Worm (Caenorhabditis elegans) whole organism, L2 larva: ENCODE data around the gene str-9.

ENCODE experiments used
- C34F6.9 ChIP-seq: fragments of 150-350 bp; optimal IDR thresholded peaks from 2 replicates; lab custom pipeline; 2014; ENCODE audit warnings: missing biosample characterization, missing genetic modification characterization
- F13H6.1 ChIP-seq: sonication (generic microtip); optimal IDR thresholded peaks from 2 replicates; lab custom pipeline; 2016; ENCODE audit warnings: missing genetic modification characterization, missing compliant biosample characterization
- R02D3.7 ChIP-seq: fragments of 150-350 bp; optimal IDR thresholded peaks from 2 replicates; lab custom pipeline; 2014; ENCODE audit warnings: missing biosample characterization, missing genetic modification characterization
- ZK546.5 ChIP-seq: sonication (generic microtip); optimal IDR thresholded peaks from 2 replicates; lab custom pipeline; 2017; ENCODE audit warnings: missing biosample characterization, missing genetic modification characterization
- aly-2 ChIP-seq: fragments of 150-350 bp; optimal IDR thresholded peaks from 2 replicates; lab custom pipeline; 2014; ENCODE audit warnings: missing biosample characterization, missing genetic modification characterization
- blmp-1 ChIP-seq: sonication (generic microtip); optimal IDR thresholded peaks from 2 replicates; lab custom pipeline; 2017; ENCODE audit warnings: missing genetic modification characterization, mild to moderate bottlenecking, missing compliant biosample characterization, antibody characterized with exemption, moderate library complexity; ENCODE audit not compliant: insufficient read depth
- ceh-16 ChIP-seq: fragments of 150-350 bp; optimal IDR thresholded peaks from 2 replicates; lab custom pipeline; 2014; ENCODE audit warnings: missing biosample characterization, missing genetic modification characterization
- ceh-82 ChIP-seq: fragments of 150-350 bp; optimal IDR thresholded peaks from 2 replicates; lab custom pipeline; 2014; ENCODE audit warnings: missing biosample characterization, missing genetic modification characterization
- crh-2 ChIP-seq: sonication (generic microtip); optimal IDR thresholded peaks from 2 replicates; lab custom pipeline; 2017; ENCODE audit warnings: missing biosample characterization, missing genetic modification characterization
- egl-27 ChIP-seq: sonication (generic microtip); optimal IDR thresholded peaks from 3 replicates; lab custom pipeline; 2017; ENCODE audit warnings: missing biosample characterization, missing genetic modification reagents, missing genetic modification characterization
- elt-1 ChIP-seq: fragments of 150-350 bp; optimal IDR thresholded peaks from 2 replicates; lab custom pipeline; 2014; ENCODE audit warnings: missing biosample characterization, missing genetic modification characterization
- elt-3 ChIP-seq: sonication (generic microtip); optimal IDR thresholded peaks from 2 replicates; lab custom pipeline; 2017; ENCODE audit warnings: missing biosample characterization, missing genetic modification characterization
- lin-11 ChIP-seq: fragments of 150-350 bp; sonication (generic microtip); optimal IDR thresholded peaks from 2 replicates; lab custom pipeline; 2014; ENCODE audit warnings: missing biosample characterization, missing genetic modification characterization, inconsistent platforms, mixed read lengths
- lin-13 ChIP-seq: fragments of 150-350 bp; optimal IDR thresholded peaks from 2 replicates; lab custom pipeline; 2014; ENCODE audit warnings: missing biosample characterization, missing genetic modification reagents, missing genetic modification characterization
- lin-39 ChIP-seq: fragments of 150-350 bp; optimal IDR thresholded peaks from 2 replicates; lab custom pipeline; 2014; ENCODE audit warnings: missing biosample characterization, missing genetic modification reagents, missing genetic modification characterization
- lsy-2 ChIP-seq, 2 experiments: fragments of 150-350 bp in 1 of 2; sonication (generic microtip) in 1 of 2; optimal IDR thresholded peaks; 2 replicates each; lab custom pipeline; 2014 to 2017; ENCODE audit warnings: missing biosample characterization in 2 of 2, missing genetic modification characterization in 2 of 2
- mab-5 ChIP-seq: fragments of 150-350 bp; optimal IDR thresholded peaks from 2 replicates; lab custom pipeline; 2014; ENCODE audit warnings: missing biosample characterization, missing genetic modification characterization
- mbf-1 ChIP-seq: sonication (generic microtip); optimal IDR thresholded peaks from 2 replicates; lab custom pipeline; 2017; ENCODE audit warnings: missing biosample characterization, missing genetic modification characterization
- mdl-1 ChIP-seq, 2 experiments: fragments of 150-350 bp in 1 of 2; sonication (generic microtip) in 1 of 2; optimal IDR thresholded peaks; 2 replicates each; lab custom pipeline; 2017; ENCODE audit warnings: missing biosample characterization in 2 of 2, missing genetic modification characterization in 2 of 2
- nhr-10 ChIP-seq: sonication (generic microtip); optimal IDR thresholded peaks from 2 replicates; lab custom pipeline; 2017; ENCODE audit warnings: missing biosample characterization, missing genetic modification characterization
- nhr-11 ChIP-seq: fragments of 150-350 bp; optimal IDR thresholded peaks from 2 replicates; lab custom pipeline; 2014; ENCODE audit warnings: missing biosample characterization, missing genetic modification characterization
- nhr-12 ChIP-seq: fragments of 150-350 bp; optimal IDR thresholded peaks from 2 replicates; lab custom pipeline; 2014; ENCODE audit warnings: missing biosample characterization, missing genetic modification characterization
- nhr-21 ChIP-seq: fragments of 150-350 bp; optimal IDR thresholded peaks from 2 replicates; lab custom pipeline; 2014; ENCODE audit warnings: missing biosample characterization, missing genetic modification characterization
- nhr-23 ChIP-seq: fragments of 150-350 bp; optimal IDR thresholded peaks from 2 replicates; lab custom pipeline; 2014; ENCODE audit warnings: missing biosample characterization, missing genetic modification reagents, missing genetic modification characterization
- nhr-237 ChIP-seq: fragments of 150-350 bp; optimal IDR thresholded peaks from 2 replicates; lab custom pipeline; 2014; ENCODE audit warnings: missing biosample characterization, missing genetic modification characterization
- nhr-6 ChIP-seq: fragments of 150-350 bp; optimal IDR thresholded peaks from 2 replicates; lab custom pipeline; 2014; ENCODE audit warnings: missing biosample characterization, missing genetic modification characterization
- nhr-77 ChIP-seq: fragments of 150-350 bp; optimal IDR thresholded peaks from 2 replicates; lab custom pipeline; 2014; ENCODE audit warnings: missing biosample characterization, missing genetic modification characterization
- peb-1 ChIP-seq: fragments of 150-350 bp; optimal IDR thresholded peaks from 2 replicates; lab custom pipeline; 2014; ENCODE audit warnings: missing biosample characterization, missing genetic modification characterization
- sem-4 ChIP-seq: fragments of 150-350 bp; optimal IDR thresholded peaks from 2 replicates; lab custom pipeline; 2014; ENCODE audit warnings: missing biosample characterization, missing genetic modification reagents, missing genetic modification characterization
- skn-1 ChIP-seq: sonication (generic microtip); optimal IDR thresholded peaks from 2 replicates; lab custom pipeline; 2017; ENCODE audit warnings: missing biosample characterization, missing genetic modification characterization
- sma-9 ChIP-seq, 2 experiments: fragments of 150-350 bp in 1 of 2; sonication (generic microtip) in 1 of 2; optimal IDR thresholded peaks; 2 replicates each; lab custom pipeline; 2014 to 2016; ENCODE audit warnings: missing genetic modification characterization in 2 of 2, mild to moderate bottlenecking in 1 of 2, missing biosample characterization in 1 of 2, missing compliant biosample characterization in 1 of 2, missing genetic modification reagents in 1 of 2, moderate library complexity in 1 of 2
- unc-39 ChIP-seq: fragments of 150-350 bp; optimal IDR thresholded peaks from 2 replicates; lab custom pipeline; 2014; ENCODE audit warnings: missing biosample characterization, missing genetic modification characterization
- unc-55 ChIP-seq: fragments of 150-350 bp; sonication (generic microtip); optimal IDR thresholded peaks from 3 replicates; lab custom pipeline; 2014; ENCODE audit warnings: missing biosample characterization, missing genetic modification reagents, missing genetic modification characterization
- unc-62 ChIP-seq: fragments of 150-350 bp; optimal IDR thresholded peaks from 2 replicates; lab custom pipeline; 2014; ENCODE audit warnings: missing biosample characterization, missing genetic modification reagents, missing genetic modification characterization
- zag-1 ChIP-seq: fragments of 150-350 bp; optimal IDR thresholded peaks from 2 replicates; lab custom pipeline; 2014; ENCODE audit warnings: missing biosample characterization, missing genetic modification characterization
- ztf-11 ChIP-seq: sonication (generic microtip); optimal IDR thresholded peaks from 2 replicates; lab custom pipeline; 2017; ENCODE audit warnings: missing biosample characterization, missing genetic modification characterization
- ztf-4 ChIP-seq: fragments of 150-350 bp; optimal IDR thresholded peaks from 2 replicates; lab custom pipeline; 2014; ENCODE audit warnings: missing biosample characterization, missing genetic modification characterization

Gene str-9

ce11 chrV:15758449-15758848, at the start of gene str-9:
Gene str-9 (plus strand): TSS chrV:15758749.
- TF ChIP-seq nhr-11 (no peak), sem-4 (tag; lab: Kevin White, UChicago) (no peak)

DNA sequence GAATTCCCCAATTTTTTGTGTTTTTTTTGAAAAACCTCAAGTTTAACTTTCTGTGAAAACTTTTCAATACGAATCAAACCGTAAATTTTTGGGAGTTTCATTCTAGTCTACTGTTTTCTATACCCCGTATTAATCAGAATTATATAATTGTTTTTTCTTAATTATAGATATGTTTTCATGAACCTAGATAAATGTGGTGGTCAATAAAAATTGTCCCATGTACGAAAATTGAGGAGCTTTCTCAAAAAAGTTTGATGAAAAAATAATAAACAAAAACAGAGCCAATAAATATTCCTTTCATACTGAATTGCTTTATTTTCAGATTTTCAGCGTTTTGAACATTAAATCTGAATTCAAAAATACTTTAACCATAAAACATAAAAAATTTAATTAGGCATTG, 48.1 kb upstream of the str-9 start, which contains the start of gene Y6E2A.1:
Y6E2A.1 (minus strand) TSS at position 101 of the 400 bp plus-strand sequence.
- TF ChIP-seq nhr-23 (tag; lab: Kevin White, UChicago) (no peak), nhr-10 (tag; lab: Kevin White, UChicago) (no peak), mbf-1 (no peak), nhr-21 (no peak), ztf-4 (tag; lab: Kevin White, UChicago) (no peak), elt-1 (tag; lab: Kevin White, UChicago) (no peak), lsy-2 (tag; optimal IDR thresholded peaks at IDR 0.05; lab: Kevin White, UChicago) (no peak), nhr-77 (no peak), crh-2 (tag; lab: Kevin White, UChicago) (no peak), lin-13 (GFP tag; lab: Kevin White, UChicago) (no peak), mab-5 (tag; lab: Kevin White, UChicago) (no peak), nhr-11 (no peak), unc-62 (GFP tag; lab: Kevin White, UChicago) (no peak), sem-4 (tag; lab: Kevin White, UChicago) (no peak), nhr-237 (no peak), ceh-16 (tag; lab: Kevin White, UChicago) (no peak), egl-27 (tag; lab: Kevin White, UChicago) (no peak), ztf-11 (tag; lab: Kevin White, UChicago) (no peak)

DNA sequence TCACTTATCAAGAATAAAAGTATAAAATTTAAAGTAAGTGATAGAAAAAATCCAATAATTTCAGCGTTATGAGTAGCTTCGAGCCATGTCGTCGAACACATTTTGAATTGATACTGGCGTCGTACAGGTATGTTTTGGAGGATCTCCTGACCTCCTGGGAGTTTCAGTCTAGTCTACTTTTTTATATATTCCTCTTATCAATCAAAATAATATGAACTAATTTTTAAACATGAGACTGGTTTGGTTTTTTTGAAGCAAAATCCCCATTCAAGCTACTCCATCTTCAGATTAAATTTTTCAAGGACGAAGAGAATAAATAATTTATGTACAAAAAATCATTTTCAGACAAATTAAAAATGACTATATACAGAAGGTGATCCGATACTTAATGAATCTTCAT, 46.7 kb upstream of the str-9 start, which contains the start of gene str-101:
str-101 (minus strand) TSS at position 101 of the 400 bp plus-strand sequence.
- no peak for TF ChIP-seq F13H6.1
- TF ChIP-seq peb-1, result no peak
- TF ChIP-seq nhr-77, result no peak
- TF ChIP-seq zag-1 (tag; lab: Kevin White, UChicago), result no peak
- no peak for TF ChIP-seq egl-27 (tag; lab: Kevin White, UChicago)
- TF ChIP-seq R02D3.7, result no peak
- TF ChIP-seq blmp-1, result no peak

ce11 chrV:15712385-15712784, 46.2 kb upstream of the str-9 start:
- TF ChIP-seq mdl-1 (tag; optimal IDR thresholded peaks at IDR 0.05; lab: Kevin White, UChicago) (no peak), lin-11 (tag; lab: Kevin White, UChicago) (no peak), ceh-82 (tag; lab: Kevin White, UChicago) (no peak), nhr-10 (tag; lab: Kevin White, UChicago) (no peak), ZK546.5 (no peak), R02D3.7 (no peak), mbf-1 (no peak), C34F6.9 (tag; lab: Kevin White, UChicago) (no peak), ceh-16 (tag; lab: Kevin White, UChicago) (no peak), lin-39 (tag; lab: Kevin White, UChicago) (no peak), sem-4 (tag; lab: Kevin White, UChicago) (no peak), nhr-6 (tag; lab: Kevin White, UChicago) (no peak), nhr-237 (no peak), skn-1 (tag; lab: Kevin White, UChicago) (no peak), nhr-12 (tag; lab: Kevin White, UChicago) (no peak), aly-2 (tag; lab: Kevin White, UChicago) (no peak)

DNA sequence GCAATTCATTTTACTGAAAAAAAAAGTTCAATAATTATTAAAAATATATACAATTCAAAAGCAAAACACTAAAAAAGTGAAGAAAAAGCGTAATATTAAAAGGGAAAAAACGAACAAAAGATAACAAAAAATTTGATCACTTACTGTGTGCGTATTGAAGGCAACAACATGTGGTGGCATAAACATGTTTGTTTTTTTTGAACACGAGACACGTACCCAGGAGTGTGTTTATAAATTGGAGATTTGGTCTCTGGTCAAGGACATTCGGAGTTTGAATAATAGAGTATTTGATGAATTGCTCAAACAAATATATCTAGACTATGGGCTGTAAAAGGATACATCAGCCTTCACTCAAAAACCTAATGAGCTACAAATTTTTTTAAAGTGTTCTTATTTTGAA, 42.9 kb upstream of the str-9 start:
- no peak for TF ChIP-seq ztf-4 (tag; lab: Kevin White, UChicago)
- TF ChIP-seq elt-3 (tag; lab: Kevin White, UChicago), result no peak
- no peak for TF ChIP-seq ZK546.5
- no peak for TF ChIP-seq sma-9 (GFP tag; optimal IDR thresholded peaks at IDR 0.05; lab: Kevin White, UChicago)
- TF ChIP-seq sma-9 (tag; optimal IDR thresholded peaks at IDR 0.05; lab: Kevin White, UChicago), result no peak
- no peak for TF ChIP-seq elt-1 (tag; lab: Kevin White, UChicago)
- TF ChIP-seq nhr-10 (tag; lab: Kevin White, UChicago), result no peak
- no peak for TF ChIP-seq ztf-11 (tag; lab: Kevin White, UChicago)
- TF ChIP-seq crh-2 (tag; lab: Kevin White, UChicago), result no peak
- TF ChIP-seq R02D3.7, result no peak
- no peak for TF ChIP-seq F13H6.1
- no peak for TF ChIP-seq sem-4 (tag; lab: Kevin White, UChicago)
- no peak for TF ChIP-seq lin-11 (tag; lab: Kevin White, UChicago)
- TF ChIP-seq lsy-2 (tag; optimal IDR thresholded peaks at IDR 0.05; lab: Kevin White, UChicago), result no peak
- no peak for TF ChIP-seq unc-39 (tag; lab: Kevin White, UChicago)
- no peak for TF ChIP-seq unc-55
- TF ChIP-seq nhr-23 (tag; lab: Kevin White, UChicago), result no peak
